Worm (Caenorhabditis elegans) whole organism, L3 larva: ENCODE data around the gene C44B12.9.

Experiments used
- R02D3.7 ChIP-seq: fragments of 150-350 bp; optimal IDR thresholded peaks from 2 replicates; lab custom pipeline; 2014; ENCODE audit warnings: missing biosample characterization, missing genetic modification characterization
- ZK546.5 ChIP-seq: sonication (generic microtip); optimal IDR thresholded peaks from 2 replicates; lab custom pipeline; 2017; ENCODE audit warnings: missing biosample characterization, missing genetic modification characterization
- ama-1 ChIP-seq: fragments of 150-350 bp; optimal IDR thresholded peaks from 2 replicates; lab custom pipeline; 2018
- ceh-16 ChIP-seq: sonication (generic microtip); optimal IDR thresholded peaks from 2 replicates; lab custom pipeline; 2017; ENCODE audit warnings: missing biosample characterization, missing genetic modification characterization
- ceh-28 ChIP-seq: fragments of 150-350 bp; optimal IDR thresholded peaks from 2 replicates; lab custom pipeline; 2014; ENCODE audit warnings: missing biosample characterization, missing genetic modification reagents, missing genetic modification characterization
- daf-12 ChIP-seq: fragments of 150-350 bp; optimal IDR thresholded peaks from 2 replicates; lab custom pipeline; 2014; ENCODE audit warnings: missing biosample characterization, missing genetic modification reagents, missing genetic modification characterization
- egl-27 ChIP-seq: sonication (generic microtip); optimal IDR thresholded peaks from 4 replicates; lab custom pipeline; 2017; ENCODE audit warnings: missing biosample characterization, missing genetic modification reagents, missing genetic modification characterization
- elt-1 ChIP-seq: fragments of 150-350 bp; optimal IDR thresholded peaks from 2 replicates; lab custom pipeline; 2014; ENCODE audit warnings: missing biosample characterization, missing genetic modification characterization
- elt-2 ChIP-seq: sonication (generic microtip); optimal IDR thresholded peaks from 2 replicates; lab custom pipeline; 2016; ENCODE audit warnings: missing genetic modification reagents, mild to moderate bottlenecking, missing genetic modification characterization, missing compliant biosample characterization
- fkh-2 ChIP-seq: fragments of 150-350 bp; optimal IDR thresholded peaks from 2 replicates; lab custom pipeline; 2014; ENCODE audit warnings: missing biosample characterization, missing genetic modification reagents, missing genetic modification characterization
- fos-1 ChIP-seq: fragments of 150-350 bp; optimal IDR thresholded peaks from 2 replicates; lab custom pipeline; 2014; ENCODE audit warnings: missing biosample characterization, missing genetic modification characterization
- hmg-11 ChIP-seq: sonication (generic microtip); optimal IDR thresholded peaks from 2 replicates; lab custom pipeline; 2016; ENCODE audit warnings: missing genetic modification characterization, missing compliant biosample characterization
- lin-15B ChIP-seq: fragments of 150-350 bp; optimal IDR thresholded peaks from 2 replicates; lab custom pipeline; 2014; ENCODE audit warnings: missing biosample characterization, missing genetic modification characterization
- lin-39 ChIP-seq: fragments of 150-350 bp; optimal IDR thresholded peaks from 2 replicates; lab custom pipeline; 2018; ENCODE audit warnings: missing biosample characterization, missing genetic modification reagents, missing genetic modification characterization
- lsy-12 ChIP-seq: sonication (generic microtip); optimal IDR thresholded peaks from 2 replicates; lab custom pipeline; 2016; ENCODE audit warnings: mild to moderate bottlenecking, missing genetic modification characterization, missing compliant biosample characterization
- mdl-1 ChIP-seq: fragments of 150-350 bp; optimal IDR thresholded peaks from 2 replicates; lab custom pipeline; 2014; ENCODE audit warnings: missing biosample characterization, missing genetic modification characterization
- mml-1 ChIP-seq: fragments of 150-350 bp; sonication (generic microtip); optimal IDR thresholded peaks from 3 replicates; lab custom pipeline; 2014; ENCODE audit warnings: missing biosample characterization, missing genetic modification characterization
- nfya-1 ChIP-seq: sonication (generic microtip); optimal IDR thresholded peaks from 2 replicates; lab custom pipeline; 2017; ENCODE audit warnings: missing genetic modification characterization, mild to moderate bottlenecking, missing compliant biosample characterization, antibody characterized with exemption, moderate library complexity; ENCODE audit not compliant: insufficient read depth
- nhr-12 ChIP-seq: fragments of 150-350 bp; optimal IDR thresholded peaks from 2 replicates; lab custom pipeline; 2014; ENCODE audit warnings: missing biosample characterization, missing genetic modification characterization
- nhr-23 ChIP-seq: fragments of 150-350 bp; optimal IDR thresholded peaks from 2 replicates; lab custom pipeline; 2014; ENCODE audit warnings: missing biosample characterization, missing genetic modification reagents, missing genetic modification characterization
- nhr-28 ChIP-seq: fragments of 150-350 bp; optimal IDR thresholded peaks from 2 replicates; lab custom pipeline; 2014; ENCODE audit warnings: missing biosample characterization, missing genetic modification characterization
- nhr-43 ChIP-seq: sonication (generic microtip); optimal IDR thresholded peaks from 2 replicates; lab custom pipeline; 2016; ENCODE audit warnings: mild to moderate bottlenecking, missing genetic modification characterization, missing compliant biosample characterization; ENCODE audit not compliant: poor library complexity, severe bottlenecking
- nhr-76 ChIP-seq: fragments of 150-350 bp; sonication (generic microtip); optimal IDR thresholded peaks from 5 replicates; lab custom pipeline; 2014; ENCODE audit warnings: missing biosample characterization, missing genetic modification characterization
- nhr-77 ChIP-seq: fragments of 150-350 bp; optimal IDR thresholded peaks from 2 replicates; lab custom pipeline; 2014; ENCODE audit warnings: missing biosample characterization, missing genetic modification characterization
- pha-4 ChIP-seq: fragments of 150-350 bp; optimal IDR thresholded peaks from 2 replicates; lab custom pipeline; 2014; ENCODE audit warnings: missing biosample characterization, missing genetic modification reagents, missing genetic modification characterization
- pqm-1 ChIP-seq: fragments of 150-350 bp; optimal IDR thresholded peaks from 2 replicates; lab custom pipeline; 2017; ENCODE audit warnings: missing biosample characterization, missing genetic modification characterization, inconsistent platforms
- sea-2 ChIP-seq: fragments of 150-350 bp; sonication (generic microtip); optimal IDR thresholded peaks from 4 replicates; lab custom pipeline; 2014; ENCODE audit warnings: missing biosample characterization, missing genetic modification reagents, missing genetic modification characterization
- skn-1 ChIP-seq: fragments of 150-350 bp; optimal IDR thresholded peaks from 2 replicates; lab custom pipeline; 2014; ENCODE audit warnings: missing biosample characterization, missing genetic modification characterization
- snpc-4 ChIP-seq: fragments of 150-350 bp; optimal IDR thresholded peaks from 2 replicates; lab custom pipeline; 2014; ENCODE audit warnings: missing biosample characterization, missing genetic modification characterization
- tbx-2 ChIP-seq: sonication (generic microtip); optimal IDR thresholded peaks from 2 replicates; lab custom pipeline; 2016; ENCODE audit warnings: mild to moderate bottlenecking, missing genetic modification characterization, missing compliant biosample characterization
- unc-62 ChIP-seq: fragments of 150-350 bp; sonication (generic microtip); optimal IDR thresholded peaks from 4 replicates; lab custom pipeline; 2014; ENCODE audit warnings: missing biosample characterization, missing genetic modification reagents, missing genetic modification characterization
- zag-1 ChIP-seq: fragments of 150-350 bp; optimal IDR thresholded peaks from 2 replicates; lab custom pipeline; 2014; ENCODE audit warnings: missing biosample characterization, missing genetic modification characterization
- ztf-11 ChIP-seq: fragments of 150-350 bp; optimal IDR thresholded peaks from 2 replicates; lab custom pipeline; 2014; ENCODE audit warnings: missing biosample characterization, missing genetic modification characterization
- ztf-4 ChIP-seq: fragments of 150-350 bp; optimal IDR thresholded peaks from 2 replicates; lab custom pipeline; 2014; ENCODE audit warnings: missing biosample characterization, missing genetic modification characterization

Gene C44B12.9

DNA sequence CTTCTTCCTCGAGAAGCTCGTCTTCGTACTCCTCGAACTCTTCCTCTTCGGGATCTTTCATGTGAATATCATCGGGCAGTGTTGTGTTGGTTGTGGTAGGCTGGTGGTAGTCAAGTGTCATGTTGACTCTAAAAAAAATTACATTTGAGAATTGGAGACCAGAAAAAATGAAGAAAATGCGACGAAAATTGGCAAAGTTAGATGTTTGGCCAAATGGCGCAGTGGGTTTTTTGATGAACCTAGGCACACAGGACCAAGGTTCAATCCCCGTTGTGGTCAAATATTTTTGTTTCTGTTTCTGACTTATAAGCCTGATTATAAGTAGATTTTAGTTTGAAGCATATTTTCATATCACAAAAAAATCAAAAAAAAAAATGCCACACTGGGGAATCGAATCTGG, 41.4 kb downstream of the C44B12.9 start:
- no peak for TF ChIP-seq ztf-4 (tag; lab: Kevin White, UChicago)
- no peak for TF ChIP-seq pqm-1
- no peak for TF ChIP-seq zag-1 (tag; lab: Kevin White, UChicago)
- TF ChIP-seq egl-27: no peak

DNA sequence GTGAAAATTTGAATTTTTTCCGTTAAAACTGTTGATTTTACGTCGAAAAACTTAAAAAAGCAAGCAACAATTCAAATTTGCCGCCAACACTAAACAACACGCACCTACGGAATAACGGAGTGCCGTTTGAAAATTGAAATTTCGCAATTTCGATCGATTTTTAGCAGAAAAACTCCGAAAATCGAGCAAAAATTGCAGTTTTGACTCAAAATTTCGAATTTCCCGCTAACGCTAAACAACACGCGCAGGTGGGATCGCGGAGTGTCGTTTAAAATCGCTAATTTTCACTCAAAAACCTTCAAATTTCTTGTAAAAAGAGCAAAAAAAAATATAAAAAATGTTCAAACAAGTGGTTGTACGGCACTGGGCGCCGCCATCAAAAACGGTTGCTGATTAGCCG, 45.9 kb downstream of the C44B12.9 start:
- no peak for TF ChIP-seq sea-2 (GFP tag; lab: Kevin White, UChicago)
- no peak for TF ChIP-seq daf-12 (tag; lab: Kevin White, UChicago)
- TF ChIP-seq ama-1 (lab: Kevin White, UChicago): no peak
- no peak for TF ChIP-seq nhr-28 (tag; lab: Kevin White, UChicago)
- no peak for TF ChIP-seq nhr-23 (tag; lab: Kevin White, UChicago)
- TF ChIP-seq skn-1 (tag; lab: Kevin White, UChicago): no peak
- TF ChIP-seq R02D3.7: no peak
- no peak for TF ChIP-seq ceh-16 (tag; lab: Kevin White, UChicago)
- no peak for TF ChIP-seq snpc-4 (tag; lab: Kevin White, UChicago)
- TF ChIP-seq ztf-11 (tag; lab: Kevin White, UChicago): no peak
- TF ChIP-seq unc-62 (GFP tag; lab: Kevin White, UChicago): no peak

DNA sequence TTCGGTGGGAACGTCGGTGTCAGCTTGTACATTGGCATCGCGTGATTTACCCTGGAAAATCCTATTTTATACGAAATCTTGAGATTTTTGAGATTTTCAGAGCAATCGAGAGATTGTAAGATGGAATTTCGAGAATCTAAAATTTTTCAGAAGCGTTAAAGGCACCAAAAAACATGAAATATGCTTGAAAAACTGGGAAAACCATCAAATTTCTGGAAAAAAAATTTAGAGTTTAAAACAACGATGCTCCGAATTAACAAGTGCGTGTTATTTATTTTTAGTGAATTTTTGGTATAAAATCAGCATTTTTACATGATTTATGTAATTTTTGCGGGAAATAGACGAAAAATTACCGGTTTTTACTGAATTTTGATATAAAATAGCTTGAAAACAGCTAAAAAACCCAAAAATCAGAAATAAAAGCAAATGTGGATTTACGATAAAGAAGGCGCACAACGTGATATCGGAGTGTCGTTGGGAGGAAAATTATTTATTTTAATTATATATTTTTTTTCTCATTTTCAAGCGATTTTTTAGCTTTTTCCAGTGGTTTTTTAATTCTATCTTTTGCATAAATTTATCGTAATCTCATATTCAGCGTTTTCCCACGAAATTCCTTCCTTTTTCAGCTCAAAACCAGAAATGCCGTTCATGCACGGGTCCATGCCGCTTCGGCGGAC, 48.0 kb downstream of the C44B12.9 start, which contains the start of the genes Y55F3AM.13 and mrps-25:
Gene Y55F3AM.13, minus strand, starts transcription at position 51 of the 680 bp plus-strand sequence.
Gene mrps-25, plus strand, starts transcription at position 630 of the 680 bp plus-strand sequence.
- no peak for TF ChIP-seq mdl-1 (tag; lab: Kevin White, UChicago)
- TF ChIP-seq lin-15B (tag; lab: Kevin White, UChicago): peak; percentile 65
- TF ChIP-seq elt-2 (tag; lab: Kevin White, UChicago): no peak
- peak; percentile 20 for TF ChIP-seq nfya-1 (tag; lab: Kevin White, UChicago)
- TF ChIP-seq snpc-4 (tag; lab: Kevin White, UChicago): no peak
- no peak for TF ChIP-seq lin-39
- peak; percentile 59 for TF ChIP-seq pha-4 (tag; lab: Kevin White, UChicago)
- no peak for TF ChIP-seq ZK546.5
- TF ChIP-seq fos-1 (tag; lab: Kevin White, UChicago): no peak
- TF ChIP-seq nhr-12 (tag; lab: Kevin White, UChicago): no peak
- TF ChIP-seq lsy-12 (tag; lab: Kevin White, UChicago): no peak
- TF ChIP-seq nhr-77 (tag; lab: Kevin White, UChicago): no peak
- TF ChIP-seq nhr-23 (tag; lab: Kevin White, UChicago): no peak
- TF ChIP-seq tbx-2 (tag; lab: Kevin White, UChicago): no peak
- peak; percentile 90 for TF ChIP-seq R02D3.7
- no peak for TF ChIP-seq ceh-28 (tag; lab: Kevin White, UChicago)
- peak; percentile 40 for TF ChIP-seq hmg-11 (tag; lab: Kevin White, UChicago)

DNA sequence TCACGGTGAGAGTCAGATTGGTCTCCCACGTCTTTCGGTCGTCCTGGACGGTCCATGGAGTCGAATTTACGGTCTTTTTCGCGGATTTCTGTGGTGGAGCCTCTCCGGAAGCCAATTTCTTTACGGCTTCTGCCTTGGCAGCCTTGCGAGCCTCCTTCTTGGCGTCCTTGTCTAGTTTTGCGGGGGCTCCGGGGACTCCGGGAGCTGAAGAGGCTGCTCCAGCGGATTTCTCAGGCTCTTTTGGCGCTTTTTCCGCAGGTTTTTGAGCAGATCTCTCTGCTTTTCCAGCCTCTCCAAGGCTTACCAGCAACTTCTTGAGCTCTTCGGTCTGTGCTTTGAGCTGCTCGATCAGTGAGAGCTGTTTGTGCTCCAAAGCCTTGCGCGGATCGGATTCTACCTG, 48.7 kb downstream of the C44B12.9 start:
- TF ChIP-seq egl-27 (no peak), mml-1 (tag; lab: Kevin White, UChicago) (no peak), unc-62 (GFP tag; lab: Kevin White, UChicago) (no peak), elt-1 (no peak), nhr-77 (tag; lab: Kevin White, UChicago) (no peak), nhr-23 (tag; lab: Kevin White, UChicago) (no peak), ama-1 (lab: Kevin White, UChicago) (no peak), pqm-1 (no peak), ZK546.5 (no peak), ceh-28 (tag; lab: Kevin White, UChicago) (no peak), lin-39 (no peak), nhr-28 (tag; lab: Kevin White, UChicago) (no peak), nhr-43 (tag; lab: Kevin White, UChicago) (no peak), nhr-12 (tag; lab: Kevin White, UChicago) (no peak), nhr-76 (tag; lab: Kevin White, UChicago) (no peak), skn-1 (tag; lab: Kevin White, UChicago) (no peak), fkh-2 (tag; lab: Kevin White, UChicago) (no peak)
- TF ChIP-seq, all 47 proteins: peak for 0
